Fruit fly (Drosophila melanogaster) whole organism: ENCODE data around the gene CG4017.

Experiments
- CG8478 ChIP-seq: fragments of >200 bp; optimal IDR thresholded peaks from 2 replicates; lab custom pipeline; 2018; ENCODE audit warnings: inconsistent platforms
- Dll ChIP-seq: fragments of >200 bp; optimal IDR thresholded peaks from 2 replicates; lab custom pipeline; 2017
- EcR ChIP-seq, 2 experiments: fragments of >200 bp; optimal IDR thresholded peaks; 2 replicates each; lab custom pipeline; 2017; ENCODE audit warnings: missing biosample characterization in 2 of 2, missing genetic modification characterization in 2 of 2, missing genetic modification reagents in 2 of 2
- pan ChIP-seq: fragments of >200 bp; optimal IDR thresholded peaks from 2 replicates; lab custom pipeline; 2017
- psq ChIP-seq: fragments of >200 bp; optimal IDR thresholded peaks from 2 replicates; lab custom pipeline; 2017
- usp ChIP-seq: fragments of >200 bp; optimal IDR thresholded peaks from 2 replicates; lab custom pipeline; 2017; ENCODE audit warnings: missing biosample characterization, missing genetic modification characterization, mixed read lengths

The CG4017 gene

DNA sequence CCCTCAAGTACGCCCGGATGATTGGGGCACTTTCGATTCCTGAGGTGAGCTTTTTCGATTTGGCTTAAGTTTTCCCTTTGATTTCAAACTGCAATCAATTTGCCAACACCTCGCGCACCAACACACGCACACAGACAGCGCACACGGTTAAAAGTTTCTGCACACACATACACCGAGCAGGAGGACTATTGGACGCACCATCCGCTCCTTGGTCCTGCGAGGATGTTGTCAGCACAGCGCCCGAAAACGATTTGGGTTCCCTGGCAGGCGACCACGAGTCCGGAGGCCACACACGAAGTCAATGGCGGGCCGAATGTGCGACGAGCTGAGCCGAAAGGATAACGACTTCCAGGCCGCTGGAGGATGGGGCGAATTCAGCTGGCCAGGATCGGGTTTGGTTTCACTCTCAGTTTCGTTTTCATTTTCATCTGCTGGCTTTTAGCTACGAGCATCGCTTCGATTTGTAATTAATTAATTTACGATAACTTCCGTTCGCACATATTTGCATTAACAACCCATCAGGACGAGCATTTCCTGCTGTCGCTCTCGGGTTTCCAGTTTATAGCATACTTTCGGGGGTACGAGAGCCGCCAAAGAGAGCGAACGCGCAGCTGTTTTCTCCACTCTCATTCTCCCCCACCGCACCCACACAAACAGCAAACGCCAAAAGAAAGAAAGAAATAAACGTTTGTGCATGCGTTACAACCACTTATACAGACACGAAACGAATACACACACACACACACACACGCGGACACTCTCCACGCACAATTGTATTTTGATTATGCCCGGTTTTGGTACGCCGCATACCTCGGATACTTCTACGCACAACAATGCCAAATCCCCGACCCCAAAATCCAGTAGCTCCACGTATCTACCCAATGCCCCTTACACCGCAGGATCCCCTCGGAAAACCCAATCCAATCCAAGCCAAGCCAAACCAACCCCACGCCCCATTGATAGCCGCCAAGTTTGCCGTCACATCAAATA lies 20.3 kb upstream of the CG4017 start, which contains the start of gene Nckx30C:
Nckx30C (minus strand) TSS at position 260 of the 990 bp plus-strand sequence.
- TF ChIP-seq psq (lab: Kevin White, UChicago) (no peak), pan (lab: Kevin White, UChicago) (no peak), CG8478 (no peak), EcR (GFP tag; optimal IDR thresholded peaks at IDR 0.05; lab: Kevin White, UChicago) (no peak), usp (GFP tag; lab: Kevin White, UChicago) (no peak)

- TF ChIP-seq CG8478 (no peak), Dll (lab: Kevin White, UChicago) (no peak), psq (lab: Kevin White, UChicago) (no peak), usp (GFP tag; lab: Kevin White, UChicago) (no peak), pan (lab: Kevin White, UChicago) (no peak), EcR (GFP tag; optimal IDR thresholded peaks at IDR 0.05; lab: Kevin White, UChicago) (no peak)
These were observed 17.1 kb upstream of the CG4017 start, which contains the start of gene Cyp4e3 for dm6 chr2L:9749745-9750144. TSS of gene Cyp4e3 (minus strand) at chr2L:9750071.

DNA sequence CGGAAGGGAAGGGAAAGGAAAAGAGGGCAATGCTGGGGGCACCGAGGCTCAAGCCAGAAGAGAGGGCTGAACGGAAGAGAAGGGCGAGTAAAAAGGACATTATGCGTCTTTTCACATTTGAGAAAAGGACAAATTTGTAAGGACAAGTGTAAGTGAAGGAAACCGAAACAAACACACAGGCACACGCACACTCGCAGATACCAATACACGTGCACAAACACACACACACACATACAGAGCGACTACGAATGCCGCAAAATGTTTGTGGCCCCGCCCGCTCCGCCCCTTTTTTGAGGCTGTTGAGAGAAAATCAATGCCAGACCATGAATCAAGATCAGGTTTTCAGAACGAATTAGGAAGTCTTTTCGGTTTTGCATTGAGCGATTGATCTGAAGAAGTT lies 13.5 kb upstream of the CG4017 start:
- TF ChIP-seq CG8478: no peak
- TF ChIP-seq usp (GFP tag; lab: Kevin White, UChicago): no peak
- no peak for TF ChIP-seq pan (lab: Kevin White, UChicago)
- no peak for TF ChIP-seq Dll (lab: Kevin White, UChicago)
- TF ChIP-seq psq (lab: Kevin White, UChicago): no peak
- TF ChIP-seq EcR (GFP tag; optimal IDR thresholded peaks at IDR 0.05; lab: Kevin White, UChicago): no peak

DNA sequence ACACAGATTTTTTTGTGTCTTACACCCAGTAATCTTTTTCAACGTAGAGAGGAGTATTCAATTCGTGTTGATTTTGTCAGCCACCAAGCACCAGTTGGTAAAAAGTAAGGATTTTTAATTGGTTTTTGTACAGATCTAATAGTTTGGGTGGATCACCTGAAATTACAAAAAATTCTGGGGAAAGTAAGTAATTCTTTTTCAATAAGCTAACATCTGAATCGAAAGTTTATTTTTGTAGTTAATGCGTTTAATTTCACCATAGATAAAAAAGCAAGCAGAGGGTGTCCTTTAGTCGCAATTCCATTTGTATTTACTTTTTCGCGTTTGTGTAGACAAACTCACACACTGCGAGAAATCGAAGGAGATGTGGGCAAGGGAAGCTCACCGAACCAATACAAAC lies 12.0 kb upstream of the CG4017 start:
- TF ChIP-seq CG8478: no peak
- TF ChIP-seq Dll (lab: Kevin White, UChicago): no peak
- TF ChIP-seq psq (lab: Kevin White, UChicago): no peak
- no peak for TF ChIP-seq usp (GFP tag; lab: Kevin White, UChicago)
- no peak for TF ChIP-seq EcR (GFP tag; optimal IDR thresholded peaks at IDR 0.05; lab: Kevin White, UChicago)
- TF ChIP-seq pan (lab: Kevin White, UChicago): no peak

- TF ChIP-seq pan (lab: Kevin White, UChicago): no peak
- no peak for TF ChIP-seq CG8478
- TF ChIP-seq Dll (lab: Kevin White, UChicago): no peak
- no peak for TF ChIP-seq EcR (GFP tag; optimal IDR thresholded peaks at IDR 0.05; lab: Kevin White, UChicago)
- TF ChIP-seq usp (GFP tag; lab: Kevin White, UChicago): no peak
- no peak for TF ChIP-seq psq (lab: Kevin White, UChicago)
These were observed 8.7 kb upstream of the CG4017 start, which contains the start of gene zf30C for dm6 chr2L:9757990-9758814. TSS of gene zf30C (plus strand) at chr2L:9758342.

DNA sequence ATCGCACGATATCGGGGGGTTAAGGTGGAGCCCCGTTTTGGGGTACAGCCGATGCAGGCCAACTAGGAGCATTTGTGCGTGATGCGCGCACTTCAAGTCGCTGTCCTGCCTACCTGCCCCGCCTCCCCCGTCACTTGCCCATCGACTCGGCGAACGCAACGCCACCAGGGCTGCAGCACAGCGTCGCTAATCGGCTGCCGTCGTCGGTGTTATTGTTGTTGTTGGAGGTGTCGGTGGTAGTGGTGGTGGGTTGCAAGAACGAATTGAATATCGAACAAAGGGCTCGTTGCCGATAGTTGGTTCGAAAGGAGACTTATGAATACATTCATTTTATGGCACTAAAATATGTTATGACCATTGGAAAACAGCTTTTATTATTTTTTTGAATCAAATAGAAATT lies 8.0 kb upstream of the CG4017 start:
- no peak for TF ChIP-seq CG8478
- no peak for TF ChIP-seq psq (lab: Kevin White, UChicago)
- TF ChIP-seq usp (GFP tag; lab: Kevin White, UChicago): no peak
- TF ChIP-seq pan (lab: Kevin White, UChicago): no peak
- no peak for TF ChIP-seq Dll (lab: Kevin White, UChicago)
- TF ChIP-seq EcR (GFP tag; optimal IDR thresholded peaks at IDR 0.05; lab: Kevin White, UChicago): no peak

DNA sequence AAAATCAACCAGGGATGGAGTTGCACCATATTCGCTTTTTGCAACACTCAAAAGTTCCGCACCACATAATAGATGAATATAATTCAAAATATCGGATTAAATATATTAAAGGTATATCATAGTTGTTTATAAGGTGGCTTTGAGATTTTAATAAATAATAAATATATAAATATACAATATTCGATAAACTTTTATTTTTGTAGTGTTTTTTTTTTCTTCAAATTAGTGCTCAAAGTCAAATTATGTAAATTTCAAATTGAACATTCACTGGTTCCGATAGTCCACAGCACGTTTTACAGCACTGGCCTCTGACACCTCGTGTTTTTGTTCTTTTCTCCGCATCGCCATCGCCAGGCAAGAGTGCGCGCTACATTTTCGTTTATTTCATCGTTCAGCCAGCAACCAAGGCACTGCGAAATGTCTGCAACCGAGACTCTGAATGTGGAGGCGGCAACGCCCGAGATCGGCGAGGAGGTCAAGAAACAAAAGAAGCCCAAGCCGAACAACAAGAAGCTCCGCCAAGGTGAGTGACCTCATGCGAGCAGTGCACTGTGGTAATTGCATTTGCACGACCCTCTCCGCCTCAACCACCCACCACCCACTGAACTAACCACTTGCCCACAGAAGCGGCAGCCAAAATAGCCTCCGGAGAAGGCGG lies 3.5 kb upstream of the CG4017 start, which contains the start of the genes Taf11 and und:
Taf11 (minus strand) TSS at position 51 of the 658 bp plus-strand sequence.
und (plus strand) TSS at position 158 of the 658 bp plus-strand sequence.
- peak in 1 of 2 experiments; percentile 95 for TF ChIP-seq EcR (GFP tag; optimal IDR thresholded peaks at IDR 0.05; lab: Kevin White, UChicago)
- no peak for TF ChIP-seq psq (lab: Kevin White, UChicago)

dm6 chr2L:9768735-9769134 lies 1.9 kb downstream of the CG4017 start, which contains the start of gene CG17633:
TSS of gene CG17633 (plus strand) at chr2L:9769060.
- TF ChIP-seq EcR (GFP tag; optimal IDR thresholded peaks at IDR 0.05; lab: Kevin White, UChicago) (no peak), CG8478 (no peak), pan (lab: Kevin White, UChicago) (no peak), usp (GFP tag; lab: Kevin White, UChicago) (no peak), Dll (lab: Kevin White, UChicago) (no peak), psq (lab: Kevin White, UChicago) (no peak)

DNA sequence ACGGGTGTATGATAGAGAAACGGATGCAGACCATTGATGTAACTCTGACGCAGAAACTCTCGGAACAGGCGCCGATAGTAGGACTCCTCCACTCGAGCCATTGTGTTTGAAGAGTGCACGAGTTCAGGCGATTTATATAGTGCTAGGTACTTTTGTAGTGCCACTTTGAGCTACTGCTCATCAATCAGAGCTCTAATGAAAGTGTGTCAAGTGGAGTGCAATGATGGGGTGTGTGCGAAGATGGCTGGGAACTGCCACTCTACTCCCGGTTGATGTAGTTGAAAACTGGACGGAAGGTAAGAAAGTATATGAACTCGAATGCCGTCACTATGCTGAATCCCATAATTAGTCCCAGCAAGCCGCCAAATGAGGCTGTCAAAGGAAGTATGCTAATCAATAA lies 4.0 kb downstream of the CG4017 start, which contains the start of gene ppk18:
ppk18 (minus strand) TSS at position 101 of the 400 bp plus-strand sequence.
- no peak for TF ChIP-seq Dll (lab: Kevin White, UChicago)
- TF ChIP-seq EcR (GFP tag; optimal IDR thresholded peaks at IDR 0.05; lab: Kevin White, UChicago): no peak
- TF ChIP-seq psq (lab: Kevin White, UChicago): no peak

DNA sequence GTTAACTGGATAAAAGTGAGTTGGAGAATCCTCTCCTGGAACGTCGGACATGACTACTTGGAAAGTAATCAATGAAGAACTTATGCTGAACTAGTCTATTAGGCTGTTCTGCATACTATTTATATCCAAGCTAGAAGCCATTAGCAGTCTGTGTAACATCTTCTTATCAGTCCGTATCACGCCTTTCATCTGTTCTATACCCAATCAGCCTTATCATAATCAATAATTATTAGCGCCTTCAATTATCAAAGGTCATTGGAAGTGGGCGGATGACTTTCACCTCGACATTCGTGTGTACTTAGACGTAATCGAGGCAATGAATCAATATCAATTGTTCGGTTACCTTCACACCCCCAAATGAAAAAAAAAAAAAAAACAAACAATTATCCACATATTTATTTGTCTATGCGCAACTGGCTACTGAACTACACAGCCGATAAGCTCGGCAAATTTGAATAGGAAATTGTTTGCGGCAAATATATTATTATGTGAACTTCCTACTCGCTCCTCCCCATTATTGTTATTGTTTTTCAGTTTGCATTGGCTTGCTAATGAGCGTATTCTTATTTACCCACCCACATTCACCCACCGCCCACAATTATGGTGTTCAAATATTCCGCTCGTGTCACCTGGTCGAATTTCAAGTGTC lies 8.2 kb downstream of the CG4017 start, which contains the start of the genes ppk11 and ppk16:
ppk11 (minus strand) TSS at position 51 of the 649 bp plus-strand sequence.
ppk16 (minus strand) TSS at position 51 of the 649 bp plus-strand sequence.
- TF ChIP-seq psq (lab: Kevin White, UChicago) (no peak), Dll (lab: Kevin White, UChicago) (no peak), pan (lab: Kevin White, UChicago) (no peak), CG8478 (no peak), EcR (GFP tag; optimal IDR thresholded peaks at IDR 0.05; lab: Kevin White, UChicago) (no peak), usp (GFP tag; lab: Kevin White, UChicago) (no peak)
